Worm (Caenorhabditis elegans) whole organism, L3 larva: ENCODE measurements around the gene emc-5.

ENCODE experiments used
- R02D3.7 ChIP-seq: fragments of 150-350 bp; optimal IDR thresholded peaks from 2 replicates; lab custom pipeline; 2014; ENCODE audit warnings: missing biosample characterization, missing genetic modification characterization
- ZK546.5 ChIP-seq: sonication (generic microtip); optimal IDR thresholded peaks from 2 replicates; lab custom pipeline; 2017; ENCODE audit warnings: missing biosample characterization, missing genetic modification characterization
- aly-2 ChIP-seq: fragments of 150-350 bp; optimal IDR thresholded peaks from 2 replicates; lab custom pipeline; 2014; ENCODE audit warnings: missing biosample characterization, missing genetic modification characterization
- nhr-12 ChIP-seq: fragments of 150-350 bp; optimal IDR thresholded peaks from 2 replicates; lab custom pipeline; 2014; ENCODE audit warnings: missing biosample characterization, missing genetic modification characterization
- nhr-23 ChIP-seq: fragments of 150-350 bp; optimal IDR thresholded peaks from 2 replicates; lab custom pipeline; 2014; ENCODE audit warnings: missing biosample characterization, missing genetic modification reagents, missing genetic modification characterization
- nhr-25 ChIP-seq: sonication (generic microtip); optimal IDR thresholded peaks from 2 replicates; lab custom pipeline; 2017; ENCODE audit warnings: missing biosample characterization, missing genetic modification characterization
- nhr-28 ChIP-seq: fragments of 150-350 bp; optimal IDR thresholded peaks from 2 replicates; lab custom pipeline; 2014; ENCODE audit warnings: missing biosample characterization, missing genetic modification characterization
- snpc-4 ChIP-seq: fragments of 150-350 bp; optimal IDR thresholded peaks from 2 replicates; lab custom pipeline; 2014; ENCODE audit warnings: missing biosample characterization, missing genetic modification characterization
- zag-1 ChIP-seq: fragments of 150-350 bp; optimal IDR thresholded peaks from 2 replicates; lab custom pipeline; 2014; ENCODE audit warnings: missing biosample characterization, missing genetic modification characterization

DNA sequence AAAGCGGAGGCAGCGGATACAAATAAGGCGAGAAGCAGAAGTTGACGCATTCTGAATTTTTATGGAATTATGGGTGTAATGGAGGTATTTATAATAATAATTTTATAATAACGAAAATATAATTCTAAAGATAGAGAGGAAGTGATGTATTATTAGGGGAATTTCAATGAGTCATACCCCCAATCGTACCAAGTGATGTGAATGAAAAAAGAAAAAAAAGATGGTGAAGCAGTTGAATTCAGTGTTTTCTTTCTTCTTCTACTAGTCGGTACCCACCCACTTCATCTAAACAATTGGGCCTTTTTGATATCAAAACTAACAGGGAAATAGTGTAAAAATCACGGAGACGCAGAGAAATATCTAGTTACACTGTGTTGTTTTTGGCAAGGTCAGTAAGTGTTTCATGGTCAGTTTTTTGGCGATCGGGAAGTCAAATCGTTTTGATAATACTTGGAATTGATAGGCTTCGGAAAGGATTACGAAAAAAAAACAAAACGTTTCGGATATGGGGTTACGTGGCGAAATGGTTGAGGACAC, 9.8 kb upstream of the emc-5 start, which contains the start of gene ttr-18:
- TF ChIP-seq nhr-23 (tag; lab: Kevin White, UChicago): peak; percentile 4
- TF ChIP-seq nhr-28 (tag; lab: Kevin White, UChicago): no peak
- no peak for TF ChIP-seq ZK546.5 (tag; lab: Kevin White, UChicago)
- no peak for TF ChIP-seq R02D3.7 (tag; lab: Kevin White, UChicago)
- peak; percentile 37 for TF ChIP-seq nhr-25 (tag; lab: Kevin White, UChicago)
- no peak for TF ChIP-seq nhr-12 (tag; lab: Kevin White, UChicago)
- TF ChIP-seq zag-1 (tag; lab: Kevin White, UChicago): no peak
- no peak for TF ChIP-seq aly-2
- TF ChIP-seq snpc-4 (tag; lab: Kevin White, UChicago): no peak
